Fruit fly (Drosophila melanogaster) whole organism: ENCODE data around the gene Lsp1gamma.

Experiments
- EcR ChIP-seq, 2 experiments: fragments of >200 bp; optimal IDR thresholded peaks; 2 replicates each; lab custom pipeline; 2017; ENCODE audit warnings: missing biosample characterization in 2 of 2, missing genetic modification characterization in 2 of 2, missing genetic modification reagents in 2 of 2
- pan ChIP-seq: fragments of >200 bp; optimal IDR thresholded peaks from 2 replicates; lab custom pipeline; 2017

DNA sequence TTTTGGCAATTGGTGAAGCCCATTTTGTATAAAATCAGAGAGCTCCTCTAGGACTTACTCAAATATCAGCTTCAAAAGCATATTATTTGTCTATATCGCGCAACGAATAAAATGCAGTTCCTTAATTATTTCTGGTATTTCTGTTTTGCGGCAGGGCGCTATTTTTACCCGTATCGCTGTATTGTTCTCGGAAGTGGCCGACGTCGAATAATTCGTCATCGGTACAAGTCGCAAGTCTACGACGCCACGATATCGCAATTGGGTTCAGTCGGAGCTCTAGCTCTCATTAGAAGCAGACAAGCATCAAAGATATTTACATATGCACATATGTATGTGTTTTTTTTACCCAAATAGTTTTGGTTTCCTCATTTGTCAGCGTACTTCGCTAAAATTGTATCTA, 37.8 kb downstream of the Lsp1gamma start:
- no peak for TF ChIP-seq EcR (GFP tag; optimal IDR thresholded peaks at IDR 0.05; lab: Kevin White, UChicago)
- no peak for TF ChIP-seq pan (lab: Kevin White, UChicago)
